Worm (Caenorhabditis elegans): ENCODE results near the gene srh-32.

DNA sequence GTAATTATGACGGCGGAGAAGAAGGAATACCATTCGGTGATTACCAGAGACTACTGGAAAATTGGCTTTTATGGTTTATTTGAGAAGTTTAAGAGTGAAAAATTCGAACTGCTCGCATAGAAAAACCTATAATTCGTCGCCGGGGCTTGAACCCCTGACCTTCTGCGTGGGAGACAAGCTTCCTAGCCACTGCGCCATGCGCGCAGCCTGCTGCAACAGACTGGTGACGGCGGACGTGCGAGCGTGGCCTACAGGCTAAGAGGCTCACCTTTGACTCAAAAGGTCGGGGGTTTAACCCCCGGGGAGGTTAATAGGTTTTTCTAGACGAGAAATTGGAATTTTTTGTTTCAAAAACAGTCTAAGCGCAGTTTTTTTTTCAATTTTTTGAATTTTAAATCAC lies 36.6 kb upstream of the srh-32 start:
- no peak for TF ChIP-seq snpc-4 (tag; optimal IDR thresholded peaks at IDR 0.05)
- TF ChIP-seq sox-4 (tag; optimal IDR thresholded peaks at IDR 0.05), result no peak
- TF ChIP-seq sptf-1 (tag; optimal IDR thresholded peaks at IDR 0.05), result no peak
- no peak for TF ChIP-seq ama-1 (optimal IDR thresholded peaks at IDR 0.05)

Measured in whole organism, L1 larva.